Fruit fly (Drosophila melanogaster) whole organism, embryonic: ENCODE results near the gene Blos4.

Experiments
- Bteb2 ChIP-seq: fragments of 200-800 bp; sonication (Bioruptor generic); optimal IDR thresholded peaks from 2 replicates; lab custom pipeline; 2016; ENCODE audit warnings: missing biosample characterization, missing genetic modification characterization
- CG10267 ChIP-seq: fragments of 200-800 bp; sonication (Bioruptor generic); optimal IDR thresholded peaks from 2 replicates; lab custom pipeline; 2018; ENCODE audit warnings: missing biosample characterization, mild to moderate bottlenecking, missing genetic modification characterization, moderate library complexity
- CG10654 ChIP-seq: fragments of 200-800 bp; sonication (Bioruptor generic); optimal IDR thresholded peaks from 2 replicates; lab custom pipeline; 2016; ENCODE audit warnings: missing biosample characterization, missing genetic modification characterization
- CG10959 ChIP-seq: fragments of 200-800 bp; sonication (Bioruptor generic); IDR thresholded peaks from 2 replicates; pipeline ENCODE4 v1.3.6; 2022; ENCODE audit warnings: missing biosample characterization, missing genetic modification characterization
- CG11456 ChIP-seq: fragments of 200-800 bp; sonication (Bioruptor generic); IDR thresholded peaks from 3 replicates; pipeline ENCODE4 v1.3.6; 2022; ENCODE audit warnings: missing biosample characterization, missing genetic modification characterization
- CG11696 ChIP-seq: fragments of 200-800 bp; sonication (Bioruptor generic); IDR thresholded peaks from 2 replicates; pipeline ENCODE4 v1.3.6; 2022; ENCODE audit warnings: missing biosample characterization, missing genetic modification characterization
- CG12155 ChIP-seq: fragments of 200-800 bp; sonication (Bioruptor generic); optimal IDR thresholded peaks from 3 replicates; lab custom pipeline; 2016; ENCODE audit warnings: missing biosample characterization, missing genetic modification characterization
- CG12236 ChIP-seq: fragments of 200-800 bp; sonication (Bioruptor generic); optimal IDR thresholded peaks from 2 replicates; lab custom pipeline; 2016; ENCODE audit warnings: missing biosample characterization, missing genetic modification characterization
- CG1233 ChIP-seq: fragments of 200-800 bp; sonication (Bioruptor generic); optimal IDR thresholded peaks from 4 replicates; lab custom pipeline; 2018; ENCODE audit warnings: missing biosample characterization, mild to moderate bottlenecking, missing genetic modification characterization
- CG13123 ChIP-seq: fragments of 200-800 bp; sonication (Bioruptor generic); optimal IDR thresholded peaks from 2 replicates; lab custom pipeline; 2016; ENCODE audit warnings: missing biosample characterization, missing genetic modification characterization
- CG14667 ChIP-seq: fragments of 200-800 bp; sonication (Bioruptor generic); IDR thresholded peaks from 2 replicates; pipeline ENCODE4 v1.3.6; 2022; ENCODE audit warnings: missing biosample characterization, missing genetic modification characterization
- CG15479 ChIP-seq: fragments of 200-800 bp; sonication (Bioruptor generic); optimal IDR thresholded peaks from 3 replicates; lab custom pipeline; 2019; ENCODE audit warnings: missing biosample characterization, mild to moderate bottlenecking, missing genetic modification characterization, moderate library complexity
- CG16779 ChIP-seq: fragments of 200-800 bp; sonication (Bioruptor generic); IDR thresholded peaks from 2 replicates; pipeline ENCODE4 v1.3.6; 2022; ENCODE audit warnings: missing biosample characterization, missing genetic modification characterization
- CG17829 ChIP-seq: fragments of 200-800 bp; optimal IDR thresholded peaks from 2 replicates; lab custom pipeline; 2019; ENCODE audit warnings: missing biosample characterization, mild to moderate bottlenecking, missing genetic modification characterization, moderate library complexity
- CG1792 ChIP-seq: fragments of 200-800 bp; sonication (Bioruptor generic); optimal IDR thresholded peaks from 2 replicates; lab custom pipeline; 2016; ENCODE audit warnings: missing biosample characterization, missing genetic modification characterization
- CG2199 ChIP-seq: fragments of 200-800 bp; sonication (Bioruptor generic); IDR thresholded peaks from 3 replicates; pipeline ENCODE4 v1.3.6; 2022; ENCODE audit warnings: missing biosample characterization, missing genetic modification characterization
- CG2875 ChIP-seq: fragments of 200-800 bp; sonication (Bioruptor generic); optimal IDR thresholded peaks from 2 replicates; lab custom pipeline; 2017; ENCODE audit warnings: missing biosample characterization, mild to moderate bottlenecking, missing genetic modification characterization, missing genetic modification reagents
- CG30403 ChIP-seq: fragments of 200-800 bp; sonication (Bioruptor generic); optimal IDR thresholded peaks from 3 replicates; lab custom pipeline; 2016; ENCODE audit warnings: missing biosample characterization, missing genetic modification characterization
- CG31224 ChIP-seq: fragments of 200-800 bp; sonication (Bioruptor generic); IDR thresholded peaks from 2 replicates; pipeline ENCODE4 v1.3.6; 2022; ENCODE audit warnings: missing biosample characterization, missing genetic modification characterization
- CG4617 ChIP-seq: fragments of 200-800 bp; sonication (Bioruptor generic); optimal IDR thresholded peaks from 3 replicates; lab custom pipeline; 2016; ENCODE audit warnings: missing biosample characterization, missing genetic modification characterization, borderline replicate concordance
- CG4820 ChIP-seq: fragments of 200-800 bp; sonication (Bioruptor generic); optimal IDR thresholded peaks from 3 replicates; lab custom pipeline; 2016; ENCODE audit warnings: missing biosample characterization, missing genetic modification characterization
- CG6813 ChIP-seq: fragments of 200-800 bp; sonication (Bioruptor generic); optimal IDR thresholded peaks from 2 replicates; lab custom pipeline; 2017; ENCODE audit warnings: missing biosample characterization, missing genetic modification characterization, mild to moderate bottlenecking, moderate library complexity, missing genetic modification reagents
- CG7372 ChIP-seq: fragments of 200-800 bp; sonication (Bioruptor generic); IDR thresholded peaks from 2 replicates; pipeline ENCODE4 v1.3.6; 2022; ENCODE audit warnings: missing biosample characterization, missing genetic modification characterization
- CG8290 ChIP-seq, 3 experiments: fragments of 200-800 bp; sonication (Bioruptor generic); optimal IDR thresholded peaks; 2 replicates each; lab custom pipeline; 2016 to 2019; ENCODE audit warnings: missing biosample characterization in 3 of 3, missing genetic modification characterization in 3 of 3, mild to moderate bottlenecking in 2 of 3, moderate library complexity in 1 of 3
- D19A ChIP-seq: fragments of 200-800 bp; optimal IDR thresholded peaks from 3 replicates; lab custom pipeline; 2019; ENCODE audit warnings: missing biosample characterization, mild to moderate bottlenecking, missing genetic modification characterization, moderate library complexity
- HLH54F ChIP-seq: fragments of 200-800 bp; sonication (Bioruptor generic); optimal IDR thresholded peaks from 3 replicates; lab custom pipeline; 2016; ENCODE audit warnings: missing biosample characterization, missing genetic modification characterization
- Hand ChIP-seq: fragments of 200-800 bp; sonication (Bioruptor generic); optimal IDR thresholded peaks from 2 replicates; lab custom pipeline; 2017; ENCODE audit warnings: mild to moderate bottlenecking, missing biosample characterization, missing genetic modification reagents, missing genetic modification characterization
- Hr3 ChIP-seq: fragments of 200-800 bp; sonication (Bioruptor generic); optimal IDR thresholded peaks from 3 replicates; lab custom pipeline; 2016; ENCODE audit warnings: missing biosample characterization, missing genetic modification characterization
- Hsf ChIP-seq: fragments of 200-800 bp; sonication (Bioruptor generic); optimal IDR thresholded peaks from 3 replicates; lab custom pipeline; 2016; ENCODE audit warnings: missing biosample characterization, missing genetic modification characterization
- NFAT ChIP-seq: fragments of 200-800 bp; sonication (Bioruptor generic); IDR thresholded peaks from 2 replicates; pipeline ENCODE4 v1.3.6; 2022; ENCODE audit warnings: missing biosample characterization, missing genetic modification characterization
- ac ChIP-seq: fragments of 200-800 bp; sonication (Bioruptor generic); optimal IDR thresholded peaks from 3 replicates; lab custom pipeline; 2017; ENCODE audit warnings: missing biosample characterization, mild to moderate bottlenecking, missing genetic modification characterization
- bab2 ChIP-seq: fragments of 200-800 bp; sonication (Bioruptor generic); optimal IDR thresholded peaks from 2 replicates; lab custom pipeline; 2016; ENCODE audit warnings: missing biosample characterization, missing genetic modification characterization
- chif ChIP-seq, 2 experiments: fragments of 200-800 bp; sonication (Bioruptor generic); optimal IDR thresholded peaks; 3 replicates each; lab custom pipeline; 2016; ENCODE audit warnings: missing biosample characterization in 2 of 2, missing genetic modification characterization in 2 of 2
- crol ChIP-seq: fragments of 200-800 bp; sonication (Bioruptor generic); IDR thresholded peaks from 2 replicates; pipeline ENCODE4 v1.3.6; 2022; ENCODE audit warnings: missing biosample characterization, missing genetic modification characterization
- crp ChIP-seq, 2 experiments: fragments of 200-800 bp; sonication (Bioruptor generic); optimal IDR thresholded peaks; 2 replicates in 1 of 2; 3 replicates in 1 of 2; lab custom pipeline; 2017; ENCODE audit warnings: missing biosample characterization in 2 of 2, missing genetic modification characterization in 2 of 2, mild to moderate bottlenecking in 1 of 2, moderate library complexity in 1 of 2
- dm ChIP-seq: fragments of 200-800 bp; sonication (Bioruptor generic); optimal IDR thresholded peaks from 3 replicates; lab custom pipeline; 2016; ENCODE audit warnings: missing biosample characterization, missing genetic modification characterization
- en ChIP-seq: fragments of 200-800 bp; sonication (Bioruptor generic); optimal IDR thresholded peaks from 2 replicates; lab custom pipeline; 2016; ENCODE audit warnings: missing biosample characterization, missing genetic modification characterization
- esg ChIP-seq: fragments of 200-800 bp; sonication (Bioruptor generic); conservative IDR thresholded peaks from 2 replicates; pipeline ENCODE4 v1.3.6; 2022; ENCODE audit warnings: missing biosample characterization, missing genetic modification characterization
- jigr1 ChIP-seq: fragments of 200-800 bp; sonication (Bioruptor generic); IDR thresholded peaks from 3 replicates; pipeline ENCODE4 v1.3.6; 2022; ENCODE audit warnings: missing biosample characterization, missing genetic modification characterization
- lab ChIP-seq: fragments of 200-800 bp; sonication (Bioruptor generic); optimal IDR thresholded peaks from 3 replicates; lab custom pipeline; 2017; ENCODE audit warnings: missing biosample characterization, missing genetic modification characterization, mild to moderate bottlenecking, moderate library complexity, missing genetic modification reagents
- lbe ChIP-seq: fragments of 200-800 bp; sonication (Bioruptor generic); optimal IDR thresholded peaks from 2 replicates; lab custom pipeline; 2016; ENCODE audit warnings: missing biosample characterization, mild to moderate bottlenecking, missing genetic modification characterization
- lmd ChIP-seq: fragments of 200-800 bp; sonication (Bioruptor generic); IDR thresholded peaks from 2 replicates; pipeline ENCODE4 v1.3.6; 2022; ENCODE audit warnings: missing biosample characterization, missing genetic modification characterization
- nerfin-2 ChIP-seq: fragments of 200-800 bp; sonication (Bioruptor generic); IDR thresholded peaks from 2 replicates; pipeline ENCODE4 v1.3.6; 2022; ENCODE audit warnings: missing biosample characterization, missing genetic modification characterization; ENCODE audit not compliant: partially characterized antibody
- otp ChIP-seq: fragments of 200-800 bp; sonication (Bioruptor generic); IDR thresholded peaks from 3 replicates; pipeline ENCODE4, ENCODE4 v1.3.6; 2022; ENCODE audit warnings: missing biosample characterization, missing genetic modification characterization
- psq ChIP-seq: fragments of 200-800 bp; sonication (Bioruptor generic); optimal IDR thresholded peaks from 2 replicates; lab custom pipeline; 2017; ENCODE audit warnings: missing biosample characterization, missing genetic modification characterization
- row ChIP-seq: fragments of 200-800 bp; sonication (Bioruptor generic); IDR thresholded peaks from 3 replicates; pipeline ENCODE4 v1.3.6; 2022; ENCODE audit warnings: missing biosample characterization, missing genetic modification characterization
- sens ChIP-seq: fragments of 200-800 bp; sonication (Bioruptor generic); peaks from one replicate; lab custom pipeline; 2016; ENCODE audit warnings: missing biosample characterization, missing genetic modification characterization
- ssp ChIP-seq: fragments of 200-800 bp; sonication (Bioruptor generic); IDR thresholded peaks from 2 replicates; pipeline ENCODE4 v1.3.6; 2022; ENCODE audit warnings: missing biosample characterization, missing genetic modification characterization
- stc ChIP-seq: fragments of 200-800 bp; sonication (Bioruptor generic); IDR thresholded peaks from 2 replicates; pipeline ENCODE4 v1.3.6; 2022; ENCODE audit warnings: missing biosample characterization, missing genetic modification characterization
- stwl ChIP-seq: fragments of 200-800 bp; sonication (Bioruptor generic); optimal IDR thresholded peaks from 3 replicates; lab custom pipeline; 2018; ENCODE audit warnings: missing biosample characterization, mild to moderate bottlenecking, missing genetic modification characterization, moderate library complexity
- vnd ChIP-seq: fragments of 200-800 bp; sonication (Bioruptor generic); IDR thresholded peaks from 3 replicates; pipeline ENCODE4 v1.3.6; 2022; ENCODE audit warnings: missing biosample characterization, missing genetic modification characterization; ENCODE audit not compliant: partially characterized antibody
- wdn ChIP-seq: fragments of 200-800 bp; sonication (Bioruptor generic); IDR thresholded peaks from 2 replicates; pipeline ENCODE4 v1.3.6; 2022; ENCODE audit warnings: missing biosample characterization, missing genetic modification characterization

Gene Blos4

dm6 chr3L:10858569-10858968 lies 20.3 kb upstream of the Blos4 start (continued):
- TF ChIP-seq sens (GFP tag; lab: Kevin White, UChicago), result peak; percentile 82
- TF ChIP-seq row, result no peak
- no peak for TF ChIP-seq Bteb2 (GFP tag; lab: Kevin White, UChicago)
- no peak for TF ChIP-seq ssp (GFP tag; lab: Robert Waterston, UW)
- TF ChIP-seq CG13123, result no peak
- TF ChIP-seq wdn, result no peak
- no peak for TF ChIP-seq CG4820 (GFP tag; lab: Kevin White, UChicago)
- no peak for TF ChIP-seq CG10959 (GFP tag; lab: Robert Waterston, UW)
- TF ChIP-seq Hr3 (GFP tag; lab: Kevin White, UChicago), result no peak
- TF ChIP-seq CG17829 (tag; lab: Kevin White, UChicago), result no peak
- TF ChIP-seq CG6813 (GFP tag; lab: Kevin White, UChicago), result peak; percentile 15
- TF ChIP-seq en (GFP tag; lab: Kevin White, UChicago), result no peak
- no peak for TF ChIP-seq CG12155 (GFP tag; lab: Kevin White, UChicago)
- TF ChIP-seq chif (GFP tag; optimal IDR thresholded peaks at IDR 0.05; lab: Kevin White, UChicago), result peak; percentile 18
- TF ChIP-seq CG15479 (GFP tag; lab: Kevin White, UChicago), result peak; percentile 84
- no peak for TF ChIP-seq jigr1 (GFP tag; lab: Robert Waterston, UW)
- TF ChIP-seq CG30403 (GFP tag; lab: Kevin White, UChicago), result no peak
- peak; percentile 9 for TF ChIP-seq stwl
- TF ChIP-seq lab (GFP tag; lab: Kevin White, UChicago), result peak; percentile 8
- TF ChIP-seq HLH54F (GFP tag; lab: Kevin White, UChicago), result no peak
- TF ChIP-seq CG2875 (GFP tag; lab: Kevin White, UChicago), result peak; percentile 46
- peak in 1 of 2 experiments; percentile 48 for TF ChIP-seq crp (GFP tag; optimal IDR thresholded peaks at IDR 0.05; lab: Kevin White, UChicago)
- TF ChIP-seq otp, result no peak
- no peak for TF ChIP-seq lbe (GFP tag; lab: Kevin White, UChicago)
- TF ChIP-seq bab2 (GFP tag; lab: Kevin White, UChicago), result peak; percentile 43
- no peak for TF ChIP-seq CG11696 (GFP tag; lab: Robert Waterston, UW)
- no peak for TF ChIP-seq D19A (tag; lab: Kevin White, UChicago)
- no peak for TF ChIP-seq NFAT
- no peak for TF ChIP-seq CG4617
- no peak for TF ChIP-seq esg
- no peak for TF ChIP-seq lmd (GFP tag; lab: Robert Waterston, UW)
- TF ChIP-seq CG14667 (GFP tag; lab: Robert Waterston, UW), result no peak
- no peak for TF ChIP-seq Hand
- TF ChIP-seq vnd (GFP tag; lab: Robert Waterston, UW), result no peak
- TF ChIP-seq CG1792 (GFP tag; lab: Kevin White, UChicago), result no peak
- peak; percentile 47; the same call in 2 of the 3 replicates for TF ChIP-seq CG2199 (GFP tag; lab: Robert Waterston, UW)
- no peak for TF ChIP-seq CG10654
- TF ChIP-seq CG12236 (GFP tag; lab: Kevin White, UChicago), result peak; percentile 57
- TF ChIP-seq CG10267 (tag; lab: Kevin White, UChicago), result no peak
- no peak for TF ChIP-seq CG7372 (GFP tag; lab: Robert Waterston, UW)
- no peak for TF ChIP-seq CG31224 (GFP tag; lab: Robert Waterston, UW)
- peak; percentile 76 for TF ChIP-seq ac
- TF ChIP-seq Hsf (GFP tag; lab: Kevin White, UChicago), result no peak
- no peak for TF ChIP-seq nerfin-2
- no peak for TF ChIP-seq CG16779 (GFP tag; lab: Robert Waterston, UW)
- peak; percentile 3 for TF ChIP-seq CG8290 (GFP tag; optimal IDR thresholded peaks at IDR 0.05; lab: Kevin White, UChicago)
- no peak for TF ChIP-seq CG8290 (tag; optimal IDR thresholded peaks at IDR 0.05; lab: Kevin White, UChicago)
- no peak for TF ChIP-seq CG11456 (GFP tag; lab: Robert Waterston, UW)
- no peak for TF ChIP-seq crol (GFP tag; lab: Robert Waterston, UW)
- TF ChIP-seq psq (GFP tag; lab: Kevin White, UChicago), result peak; percentile 0
- peak; percentile 26 for TF ChIP-seq dm (GFP tag; lab: Kevin White, UChicago)
- no peak for TF ChIP-seq stc (GFP tag; lab: Robert Waterston, UW)
- TF ChIP-seq CG1233 (GFP tag; lab: Kevin White, UChicago), result peak; percentile 36
